Worm (Caenorhabditis elegans) whole organism, L4 larva: ENCODE results near the gene C07D8.5.

Source experiments
- T20F7.1 ChIP-seq: fragments of 200-800 bp; sonication (Bioruptor generic); optimal IDR thresholded peaks from 2 replicates; lab custom pipeline; 2018; ENCODE audit warnings: mild to moderate bottlenecking, missing genetic modification characterization, missing compliant biosample characterization
- ces-1 ChIP-seq: fragments of 150-350 bp; sonication (generic microtip); optimal IDR thresholded peaks from 4 replicates; lab custom pipeline; 2014; ENCODE audit warnings: missing biosample characterization, missing genetic modification reagents, missing genetic modification characterization
- mxl-3 ChIP-seq: fragments of 200-800 bp; sonication (Bioruptor generic); optimal IDR thresholded peaks from 2 replicates; lab custom pipeline; 2018; ENCODE audit warnings: mild to moderate bottlenecking, missing genetic modification characterization, missing compliant biosample characterization
- nhr-237 ChIP-seq: sonication (generic microtip); optimal IDR thresholded peaks from 2 replicates; lab custom pipeline; 2017; ENCODE audit warnings: missing biosample characterization, missing genetic modification characterization

ce11 chrX:7376941-7377340, 33.1 kb downstream of the C07D8.5 start, which contains the start of gene npr-8:
- TF ChIP-seq nhr-237 (tag; lab: Kevin White, UChicago) (no peak), ces-1 (GFP tag; lab: Kevin White, UChicago) (peak; percentile 53), mxl-3 (no peak), T20F7.1 (GFP tag; lab: Kevin White, UChicago) (no peak)
